Fruit fly (Drosophila melanogaster) whole organism, adult: ENCODE results near the gene Pex5.
A peak's percentile ranks its signal among the peaks of the same experiment; 100 is the strongest.

ENCODE experiments used
- CG7045 ChIP-seq: fragments of 200-800 bp; sonication (Bioruptor generic); optimal IDR thresholded peaks from 2 replicates; lab custom pipeline; 2017; ENCODE audit warnings: missing biosample characterization, mild to moderate bottlenecking, missing genetic modification characterization
- Mnt ChIP-seq: fragments of 200-800 bp; sonication (Bioruptor generic); optimal IDR thresholded peaks from 2 replicates; lab custom pipeline; 2016; ENCODE audit warnings: missing biosample characterization, mild to moderate bottlenecking, missing genetic modification characterization
- bab1 ChIP-seq: fragments of 200-800 bp; sonication (Bioruptor generic); optimal IDR thresholded peaks from 3 replicates; lab custom pipeline; 2019; ENCODE audit warnings: missing biosample characterization, mild to moderate bottlenecking, missing genetic modification characterization, moderate library complexity
- cic ChIP-seq: fragments of 200-800 bp; sonication (Bioruptor generic); optimal IDR thresholded peaks from 2 replicates; lab custom pipeline; 2017; ENCODE audit warnings: missing biosample characterization, mild to moderate bottlenecking, missing genetic modification characterization, moderate library complexity
- kay ChIP-seq: fragments of 200-800 bp; sonication (Bioruptor generic); peaks from one replicate; lab custom pipeline; 2016; ENCODE audit warnings: missing biosample characterization, missing genetic modification characterization, borderline replicate concordance

dm6 chrX:1842875-1843274, 26.0 kb downstream of the Pex5 start:
- TF ChIP-seq cic (GFP tag; lab: Kevin White, UChicago) (peak; percentile 48), kay (peak; percentile 58), bab1 (GFP tag; lab: Kevin White, UChicago) (peak; percentile 47), CG7045 (GFP tag; lab: Kevin White, UChicago) (no peak), Mnt (GFP tag; lab: Kevin White, UChicago) (peak; percentile 82)
